Worm (Caenorhabditis elegans) whole organism, early embryonic: ENCODE measurements around the gene fipr-3.

ENCODE experiments used
- B0310.2 ChIP-seq: sonication (generic microtip); optimal IDR thresholded peaks from 2 replicates; lab custom pipeline; 2016; ENCODE audit warnings: mild to moderate bottlenecking, missing genetic modification characterization, missing compliant biosample characterization
- F13C5.2 ChIP-seq: sonication (generic microtip); optimal IDR thresholded peaks from 2 replicates; lab custom pipeline; 2017; ENCODE audit warnings: mild to moderate bottlenecking, missing genetic modification characterization, inconsistent platforms, missing compliant biosample characterization
- aly-1 ChIP-seq: sonication (generic microtip); optimal IDR thresholded peaks from 2 replicates; lab custom pipeline; 2016; ENCODE audit warnings: missing genetic modification characterization, missing compliant biosample characterization
- ama-1 ChIP-seq: fragments of 150-350 bp; optimal IDR thresholded peaks from 2 replicates; lab custom pipeline; 2014
- ceh-13 ChIP-seq: fragments of 200-800 bp; sonication (Bioruptor generic); optimal IDR thresholded peaks from 2 replicates; lab custom pipeline; 2018; ENCODE audit warnings: mild to moderate bottlenecking, missing genetic modification characterization, missing compliant biosample characterization
- ceh-36 ChIP-seq: sonication (generic microtip); optimal IDR thresholded peaks from 2 replicates; lab custom pipeline; 2016; ENCODE audit warnings: missing genetic modification characterization, inconsistent platforms, missing compliant biosample characterization
- ets-7 ChIP-seq: sonication (generic microtip); optimal IDR thresholded peaks from 2 replicates; lab custom pipeline; 2016; ENCODE audit warnings: missing genotype, missing genetic modification characterization, missing compliant biosample characterization
- flt-1 ChIP-seq: fragments of 200-800 bp; sonication (Bioruptor generic); IDR thresholded peaks from 2 replicates; pipeline ENCODE4 v1.3.6; 2022; ENCODE audit warnings: missing genetic modification characterization, missing compliant biosample characterization
- hmbx-1 ChIP-seq: sonication (generic microtip); optimal IDR thresholded peaks from 2 replicates; lab custom pipeline; 2016; ENCODE audit warnings: mild to moderate bottlenecking, missing genetic modification characterization, missing compliant biosample characterization
- hmg-4 ChIP-seq: fragments of 200-800 bp; sonication (Bioruptor generic); optimal IDR thresholded peaks from 2 replicates; lab custom pipeline; 2018; ENCODE audit warnings: mild to moderate bottlenecking, missing genetic modification characterization, missing compliant biosample characterization
- hnd-1 ChIP-seq: sonication (generic microtip); optimal IDR thresholded peaks from 2 replicates; lab custom pipeline; 2016; ENCODE audit warnings: missing genetic modification characterization, missing compliant biosample characterization
- pes-1 ChIP-seq: fragments of 200-800 bp; sonication (Bioruptor generic); IDR thresholded peaks from 2 replicates; pipeline ENCODE4 v1.3.6; 2022; ENCODE audit warnings: missing genetic modification reagents, missing genetic modification characterization, missing compliant biosample characterization
- scrt-1 ChIP-seq: fragments of 200-800 bp; sonication (Bioruptor generic); IDR thresholded peaks from 2 replicates; pipeline ENCODE4 v1.3.6; 2022; ENCODE audit warnings: missing genetic modification characterization, missing compliant biosample characterization
- sea-1 ChIP-seq: fragments of 200-800 bp; sonication (Bioruptor generic); conservative IDR thresholded peaks from 2 replicates; pipeline ENCODE4 v1.3.6; 2022; ENCODE audit warnings: missing genetic modification characterization, missing compliant biosample characterization
- tbx-11 ChIP-seq: fragments of 200-800 bp; sonication (Bioruptor generic); IDR thresholded peaks from 2 replicates; pipeline ENCODE4 v1.3.6; 2022; ENCODE audit warnings: missing genetic modification characterization, missing compliant biosample characterization
- tbx-37 ChIP-seq: fragments of 200-800 bp; sonication (Bioruptor generic); conservative IDR thresholded peaks from 2 replicates; pipeline ENCODE4 v1.3.6; 2022; ENCODE audit warnings: missing genetic modification reagents, missing genetic modification characterization, missing compliant biosample characterization
- tra-4 ChIP-seq: sonication (generic microtip); optimal IDR thresholded peaks from 2 replicates; lab custom pipeline; 2017; ENCODE audit warnings: missing genetic modification characterization, missing compliant biosample characterization

fipr-3 gene

DNA sequence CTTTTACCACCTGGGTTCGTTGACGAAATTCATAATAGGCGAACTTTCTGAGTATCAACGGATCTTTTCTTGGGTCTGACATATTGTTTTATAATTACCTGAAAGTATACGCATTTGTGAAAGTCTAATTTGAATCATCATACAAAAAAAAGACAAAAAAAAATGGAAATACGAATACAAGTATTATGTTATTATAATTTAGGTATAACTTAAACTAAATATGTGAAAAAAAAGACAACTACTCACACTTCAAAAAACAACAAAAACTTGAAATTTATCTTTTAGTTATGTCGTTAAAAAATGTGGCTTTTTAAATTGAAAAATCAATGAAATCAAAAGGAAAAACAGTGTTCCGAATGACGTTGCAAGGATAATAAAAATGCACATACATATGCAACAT lies 10.4 kb upstream of the fipr-3 start, which contains the start of gene fbxa-179:
TSS of gene fbxa-179 (minus strand) at position 101 of the 400 bp plus-strand sequence.
- TF ChIP-seq pes-1 (GFP tag; lab: Robert Waterston, UW) (no peak), hmg-4 (GFP tag; lab: Kevin White, UChicago) (no peak), tbx-37 (GFP tag; lab: Robert Waterston, UW) (no peak), ets-7 (tag; lab: Kevin White, UChicago) (no peak), sea-1 (GFP tag; lab: Robert Waterston, UW) (no peak), F13C5.2 (tag; lab: Kevin White, UChicago) (no peak), flt-1 (GFP tag; lab: Robert Waterston, UW) (no peak), tra-4 (tag; lab: Kevin White, UChicago) (no peak)

DNA sequence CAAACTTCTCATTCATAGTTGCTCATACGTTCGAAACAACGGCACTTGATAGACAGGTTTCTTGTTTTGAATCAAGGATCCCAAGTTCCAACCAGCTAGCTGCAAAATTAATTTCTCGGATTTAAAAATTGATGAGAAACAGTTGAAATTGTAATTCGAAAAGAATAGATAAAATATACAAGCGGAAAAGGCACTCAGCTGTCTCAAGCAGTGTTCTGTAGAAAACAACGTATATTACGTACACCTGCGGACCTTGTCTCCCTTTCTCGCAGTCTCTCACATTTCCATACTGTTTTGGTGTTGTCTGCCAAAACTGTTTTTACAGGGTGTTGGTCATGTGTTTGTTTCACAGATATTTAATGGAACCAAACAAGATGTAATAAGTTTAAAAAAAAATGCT lies 7.6 kb upstream of the fipr-3 start, which contains the start of gene F23D12.10:
TSS of gene F23D12.10 (minus strand) at position 101 of the 400 bp plus-strand sequence.
- TF ChIP-seq hnd-1 (tag; lab: Kevin White, UChicago) (no peak), ets-7 (tag; lab: Kevin White, UChicago) (no peak), pes-1 (GFP tag; lab: Robert Waterston, UW) (no peak), hmbx-1 (no peak), tra-4 (tag; lab: Kevin White, UChicago) (no peak), scrt-1 (no peak), ceh-36 (tag; lab: Kevin White, UChicago) (no peak), F13C5.2 (tag; lab: Kevin White, UChicago) (no peak), aly-1 (tag; lab: Kevin White, UChicago) (no peak), tbx-37 (GFP tag; lab: Robert Waterston, UW) (no peak), sea-1 (GFP tag; lab: Robert Waterston, UW) (no peak), ama-1 (no peak), ceh-13 (no peak), B0310.2 (no peak), hmg-4 (GFP tag; lab: Kevin White, UChicago) (no peak), flt-1 (GFP tag; lab: Robert Waterston, UW) (no peak), tbx-11 (GFP tag; lab: Robert Waterston, UW) (no peak)

DNA sequence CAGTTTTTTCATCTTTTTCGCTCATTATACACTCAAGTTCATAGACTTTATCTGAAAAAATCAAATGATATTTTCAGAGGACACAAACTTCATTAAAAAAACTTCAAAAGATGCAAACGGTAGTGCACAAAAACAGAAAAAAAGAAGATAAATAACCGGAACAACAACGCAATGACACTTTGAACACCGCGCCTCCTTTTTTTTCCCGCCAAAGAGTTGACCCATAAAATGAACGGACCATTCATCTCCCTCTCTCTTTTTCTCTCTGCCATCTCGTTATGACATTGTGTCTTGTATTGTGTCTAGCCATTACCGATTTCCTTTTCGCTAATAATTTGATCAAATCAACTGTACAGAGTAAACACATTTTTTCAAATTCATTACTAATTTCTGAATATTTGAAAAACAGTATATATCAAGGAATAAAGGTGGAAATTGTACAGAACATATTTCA lies 1.6 kb upstream of the fipr-3 start, which contains the start of gene F23D12.2:
TSS of gene F23D12.2 (minus strand) at position 51 of the 454 bp plus-strand sequence.
- TF ChIP-seq F13C5.2 (tag; lab: Kevin White, UChicago) (no peak), hnd-1 (tag; lab: Kevin White, UChicago) (no peak), ets-7 (tag; lab: Kevin White, UChicago) (no peak), scrt-1 (no peak), ama-1 (no peak), hmbx-1 (no peak), tbx-11 (GFP tag; lab: Robert Waterston, UW) (no peak), ceh-36 (tag; lab: Kevin White, UChicago) (no peak), sea-1 (GFP tag; lab: Robert Waterston, UW) (no peak), tbx-37 (GFP tag; lab: Robert Waterston, UW) (no peak), tra-4 (tag; lab: Kevin White, UChicago) (no peak), B0310.2 (no peak), aly-1 (tag; lab: Kevin White, UChicago) (no peak), flt-1 (GFP tag; lab: Robert Waterston, UW) (no peak), pes-1 (GFP tag; lab: Robert Waterston, UW) (no peak), ceh-13 (no peak), hmg-4 (GFP tag; lab: Kevin White, UChicago) (no peak)

DNA sequence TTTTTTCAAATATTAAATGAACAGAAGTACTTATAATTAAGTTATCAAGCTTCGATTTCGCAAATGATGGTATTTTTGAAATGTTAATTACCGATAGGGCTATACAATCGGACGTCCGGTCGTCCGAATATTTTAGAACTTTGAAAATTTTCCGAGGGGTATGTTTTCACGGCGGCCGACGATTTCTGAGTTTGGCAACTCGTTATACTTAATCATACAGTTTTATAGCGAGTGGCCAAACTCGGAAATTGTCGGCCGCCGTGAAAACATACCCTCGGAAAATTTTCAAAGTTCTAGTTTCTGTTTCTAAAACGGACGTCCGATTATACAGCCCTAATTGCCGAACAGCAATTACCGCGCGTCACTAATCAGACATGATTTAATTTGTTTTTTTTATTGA lies 981 bp downstream of the fipr-3 start:
- TF ChIP-seq pes-1 (GFP tag; lab: Robert Waterston, UW) (no peak), hnd-1 (tag; lab: Kevin White, UChicago) (no peak), scrt-1 (no peak), tbx-37 (GFP tag; lab: Robert Waterston, UW) (no peak), ama-1 (no peak), aly-1 (tag; lab: Kevin White, UChicago) (no peak), hmbx-1 (no peak), hmg-4 (GFP tag; lab: Kevin White, UChicago) (no peak), flt-1 (GFP tag; lab: Robert Waterston, UW) (no peak), ceh-13 (no peak), tra-4 (tag; lab: Kevin White, UChicago) (no peak), sea-1 (GFP tag; lab: Robert Waterston, UW) (no peak), F13C5.2 (tag; lab: Kevin White, UChicago) (no peak), ceh-36 (tag; lab: Kevin White, UChicago) (no peak), tbx-11 (GFP tag; lab: Robert Waterston, UW) (no peak), ets-7 (tag; lab: Kevin White, UChicago) (no peak), B0310.2 (no peak)

DNA sequence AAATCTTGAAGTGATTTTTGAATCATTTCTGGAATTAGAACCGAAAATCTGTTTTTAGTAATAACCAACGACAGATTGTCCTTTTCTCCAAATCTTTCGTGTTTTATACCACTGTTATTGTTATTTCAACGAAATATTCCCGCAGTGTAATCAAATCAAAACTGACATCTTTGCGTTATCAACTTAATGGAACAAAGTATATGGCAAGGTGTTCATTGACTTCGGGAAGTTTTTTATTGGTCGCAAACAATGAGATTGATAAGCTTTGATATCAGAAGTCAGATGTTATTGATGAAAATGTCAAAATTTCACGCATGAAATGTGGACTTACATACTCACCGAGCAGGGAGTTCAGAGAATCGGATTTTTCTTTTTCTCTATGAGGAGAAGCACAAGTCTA lies 1.5 kb downstream of the fipr-3 start, which contains the start of gene F23D12.11:
TSS of gene F23D12.11 (minus strand) at position 79 of the 400 bp plus-strand sequence.
- no peak for TF ChIP-seq ama-1
- TF ChIP-seq sea-1 (GFP tag; lab: Robert Waterston, UW) = no peak
- TF ChIP-seq scrt-1 = no peak

DNA sequence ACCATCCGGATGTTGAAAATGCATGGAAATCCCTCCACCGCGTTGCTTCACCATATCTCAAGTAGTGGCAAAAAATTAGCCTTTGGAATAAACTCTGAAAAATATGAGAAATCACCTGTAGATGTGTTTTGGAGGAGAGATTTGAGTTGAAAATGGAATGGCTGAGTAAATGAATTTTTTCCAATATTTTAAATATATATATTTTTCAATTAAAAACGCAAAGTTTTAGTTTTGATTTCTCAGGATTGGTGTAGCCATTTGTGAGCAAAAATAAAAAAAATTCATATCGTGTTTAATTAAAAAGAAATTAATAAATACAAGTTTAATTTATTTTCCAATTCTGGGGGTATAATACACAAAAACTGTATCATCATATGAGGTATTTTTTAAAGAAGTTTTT lies 4.8 kb downstream of the fipr-3 start, which contains the start of gene F23D12.1:
TSS of gene F23D12.1 (minus strand) at position 101 of the 400 bp plus-strand sequence.
- TF ChIP-seq B0310.2 (no peak), tra-4 (tag; lab: Kevin White, UChicago) (no peak), hmg-4 (GFP tag; lab: Kevin White, UChicago) (no peak), ceh-13 (no peak), ama-1 (no peak), scrt-1 (no peak), pes-1 (GFP tag; lab: Robert Waterston, UW) (no peak), tbx-37 (GFP tag; lab: Robert Waterston, UW) (no peak), hnd-1 (tag; lab: Kevin White, UChicago) (no peak), flt-1 (GFP tag; lab: Robert Waterston, UW) (no peak), sea-1 (GFP tag; lab: Robert Waterston, UW) (no peak), F13C5.2 (tag; lab: Kevin White, UChicago) (no peak), aly-1 (tag; lab: Kevin White, UChicago) (no peak), hmbx-1 (no peak), ceh-36 (tag; lab: Kevin White, UChicago) (no peak), ets-7 (tag; lab: Kevin White, UChicago) (no peak), tbx-11 (GFP tag; lab: Robert Waterston, UW) (no peak)

DNA sequence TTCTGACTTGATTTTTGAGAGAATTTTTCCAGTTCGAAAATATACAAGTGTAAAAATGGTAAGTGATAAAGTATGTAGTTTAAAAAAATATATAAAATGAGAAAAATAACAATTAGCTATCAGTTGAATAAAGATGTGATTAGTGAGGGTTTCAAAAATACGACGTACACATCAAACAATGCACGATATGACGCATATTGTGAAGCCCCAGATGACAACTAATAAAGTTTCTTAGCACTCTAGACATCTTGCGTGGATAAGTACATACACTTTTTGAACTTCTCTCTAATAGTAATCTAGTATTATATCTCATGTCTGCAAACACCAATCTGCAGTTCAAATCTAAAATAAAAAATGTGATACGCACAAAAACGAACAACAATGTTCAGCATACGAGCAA lies 7.2 kb downstream of the fipr-3 start:
- TF ChIP-seq ceh-36 (tag; lab: Kevin White, UChicago) = no peak
- no peak for TF ChIP-seq hnd-1 (tag; lab: Kevin White, UChicago)
- no peak for TF ChIP-seq hmg-4 (GFP tag; lab: Kevin White, UChicago)
- no peak for TF ChIP-seq sea-1 (GFP tag; lab: Robert Waterston, UW)
- no peak for TF ChIP-seq tra-4 (tag; lab: Kevin White, UChicago)
- no peak for TF ChIP-seq hmbx-1
- TF ChIP-seq pes-1 (GFP tag; lab: Robert Waterston, UW) = no peak
- no peak for TF ChIP-seq ama-1
